Worm (Caenorhabditis elegans): ENCODE measurements around the gene col-87.

- TF ChIP-seq aly-2 (tag; optimal IDR thresholded peaks at IDR 0.05) (no peak), unc-62 (GFP tag; optimal IDR thresholded peaks at IDR 0.05 in 1 of 2) (no peak), unc-62 (tag; optimal IDR thresholded peaks at IDR 0.05) (no peak), tag-97 (GFP tag; IDR thresholded peaks at IDR 0.05) (no peak), set-16 (GFP tag; IDR thresholded peaks at IDR 0.05) (peak; percentile 89), Y105C5A.15 (GFP tag; IDR thresholded peaks at IDR 0.05) (no peak), R02D3.7 (tag; optimal IDR thresholded peaks at IDR 0.05) (no peak)
Measured at ce11 chrII:14077823-14078222, 16.7 kb downstream of the col-87 start.

All from whole organism, L4 larva.